Fruit fly (Drosophila melanogaster) whole organism, adult: ENCODE measurements around the gene Cpr67Fb.

Source experiments
- CG5204 ChIP-seq: fragments of 200-800 bp; sonication (Bioruptor generic); optimal IDR thresholded peaks from 2 replicates; lab custom pipeline; 2016; ENCODE audit warnings: missing biosample characterization, missing genetic modification characterization
- CG7101 ChIP-seq: fragments of 200-800 bp; sonication (Bioruptor generic); optimal IDR thresholded peaks from 2 replicates; lab custom pipeline; 2018; ENCODE audit warnings: missing biosample characterization, mild to moderate bottlenecking, missing genetic modification characterization, moderate library complexity
- Clk ChIP-seq: fragments of 200-800 bp; sonication (Bioruptor generic); optimal IDR thresholded peaks from 2 replicates; lab custom pipeline; 2017; ENCODE audit warnings: missing biosample characterization, missing genetic modification characterization
- bab1 ChIP-seq: fragments of 200-800 bp; sonication (Bioruptor generic); optimal IDR thresholded peaks from 3 replicates; lab custom pipeline; 2019; ENCODE audit warnings: missing biosample characterization, mild to moderate bottlenecking, missing genetic modification characterization, moderate library complexity
- cnc ChIP-seq, 2 experiments: fragments of >200 bp; optimal IDR thresholded peaks; 2 replicates each; lab custom pipeline; 2017
- kay ChIP-seq: fragments of 200-800 bp; sonication (Bioruptor generic); peaks from one replicate; lab custom pipeline; 2016; ENCODE audit warnings: missing biosample characterization, missing genetic modification characterization, borderline replicate concordance

DNA sequence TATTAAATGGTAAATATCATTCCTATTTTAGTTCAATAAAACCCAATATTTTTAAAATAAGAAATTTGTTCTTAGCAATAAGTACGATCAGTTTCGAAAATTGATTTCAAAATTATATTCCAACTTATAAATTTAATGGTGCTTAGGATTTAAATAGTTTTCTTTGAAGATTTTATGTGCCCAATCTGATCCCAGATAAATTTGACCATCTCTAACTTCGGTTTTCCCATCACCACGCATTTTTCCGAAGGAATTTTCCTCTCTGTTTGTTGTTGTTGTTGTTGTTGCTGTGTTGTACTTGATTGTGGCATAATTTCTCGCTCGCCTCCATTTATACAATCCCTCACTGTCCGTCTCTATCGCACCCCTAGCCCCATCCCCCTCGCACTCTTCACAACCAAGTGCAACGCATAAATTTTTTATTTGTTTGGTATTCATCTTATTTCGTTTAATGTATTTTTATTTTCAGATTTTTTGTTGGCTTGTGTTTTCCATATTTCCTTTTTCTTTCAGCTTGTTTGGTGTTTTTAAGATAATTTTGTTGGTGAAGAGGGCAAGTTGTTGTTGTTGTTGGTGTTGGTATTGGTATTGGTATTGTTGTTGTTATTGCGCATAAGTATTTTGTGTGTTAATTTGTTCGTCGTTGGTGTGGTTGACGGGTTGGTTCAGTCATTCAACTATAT is 44.2 kb upstream of the Cpr67Fb start:
- no peak for TF ChIP-seq CG5204 (GFP tag; lab: Kevin White, UChicago)
- TF ChIP-seq Clk (GFP tag; lab: Kevin White, UChicago) = no peak
- TF ChIP-seq kay = no peak
- no peak for TF ChIP-seq cnc (optimal IDR thresholded peaks at IDR 0.05; lab: Kevin White, UChicago)
- no peak for TF ChIP-seq CG7101 (tag; lab: Kevin White, UChicago)
- TF ChIP-seq bab1 (GFP tag; lab: Kevin White, UChicago) = no peak
